Fruit fly (Drosophila melanogaster): ENCODE data around the gene CG4678.

CG4678 gene

dm6 chrX:16650078-16651063 lies 45.6 kb upstream of the CG4678 start (continued):
- TF ChIP-seq odd (GFP tag; optimal IDR thresholded peaks at IDR 0.05), result no peak
- TF ChIP-seq CG15269 (tag; optimal IDR thresholded peaks at IDR 0.05), result peak; percentile 59
- no peak for TF ChIP-seq ato (GFP tag; IDR thresholded peaks at IDR 0.05; ENCODE audit: partially characterized antibody)
- no peak for TF ChIP-seq Hr39 (optimal IDR thresholded peaks at IDR 0.05)
- TF ChIP-seq CG18011 (GFP tag; optimal IDR thresholded peaks at IDR 0.05), result no peak
- TF ChIP-seq CG15696 (tag; optimal IDR thresholded peaks at IDR 0.05), result no peak
- no peak for TF ChIP-seq sd (tag; optimal IDR thresholded peaks at IDR 0.05)
- TF ChIP-seq mirr (GFP tag; optimal IDR thresholded peaks at IDR 0.05), result no peak
- TF ChIP-seq da (GFP tag; optimal IDR thresholded peaks at IDR 0.05), result no peak
- TF ChIP-seq CG10654 (GFP tag; optimal IDR thresholded peaks at IDR 0.05), result no peak
- no peak for TF ChIP-seq MBD-R2 (GFP tag; IDR thresholded peaks at IDR 0.05)
- no peak for TF ChIP-seq CG7786 (GFP tag; optimal IDR thresholded peaks at IDR 0.05)
- peak; percentile 22 for TF ChIP-seq CTCF (GFP tag; optimal IDR thresholded peaks at IDR 0.05)
- TF ChIP-seq MESR4 (GFP tag; optimal IDR thresholded peaks at IDR 0.05), result no peak
- no peak for TF ChIP-seq h (optimal IDR thresholded peaks at IDR 0.05)
- no peak for TF ChIP-seq Gsc (GFP tag; IDR thresholded peaks at IDR 0.05)
- no peak for TF ChIP-seq CG8089 (GFP tag; optimal IDR thresholded peaks at IDR 0.05)
- TF ChIP-seq HLHmδ (GFP tag; optimal IDR thresholded peaks at IDR 0.05), result no peak
- TF ChIP-seq rib (GFP tag; IDR thresholded peaks at IDR 0.05), result 0 out of 2 replicates have a peak, but pooled peaks have one; percentile 22
- TF ChIP-seq Mrtf (GFP tag; IDR thresholded peaks at IDR 0.05), result peak; percentile 66
- no peak for TF ChIP-seq gt (GFP tag; IDR thresholded peaks at IDR 0.05)
- TF ChIP-seq CG12236 (GFP tag; optimal IDR thresholded peaks at IDR 0.05), result no peak
- TF ChIP-seq Elba2 (GFP tag; optimal IDR thresholded peaks at IDR 0.05), result no peak
- no peak for TF ChIP-seq Lhr (GFP tag; optimal IDR thresholded peaks at IDR 0.05)
- peak; percentile 81; the same call in 1 of the 2 replicates for TF ChIP-seq Atf6 (GFP tag; IDR thresholded peaks at IDR 0.05)
- no peak for TF ChIP-seq Chrac-16 (GFP tag; optimal IDR thresholded peaks at IDR 0.05)
- TF ChIP-seq psq (GFP tag; optimal IDR thresholded peaks at IDR 0.05), result no peak
- peak; percentile 76 for TF ChIP-seq Dad (GFP tag; optimal IDR thresholded peaks at IDR 0.05)
- TF ChIP-seq tna (GFP tag; IDR thresholded peaks at IDR 0.05; ENCODE audit: partially characterized antibody), result no peak
- TF ChIP-seq schlank (tag; optimal IDR thresholded peaks at IDR 0.05), result peak; percentile 43
- TF ChIP-seq CG10274 (GFP tag; optimal IDR thresholded peaks at IDR 0.05), result no peak
- no peak for TF ChIP-seq CG2202 (tag; optimal IDR thresholded peaks at IDR 0.05)
- TF ChIP-seq CG9215 (GFP tag; IDR thresholded peaks at IDR 0.05), result no peak
- TF ChIP-seq peb (GFP tag; IDR thresholded peaks at IDR 0.05), result no peak
- peak; percentile 85 for TF ChIP-seq CG10366 (GFP tag; IDR thresholded peaks at IDR 0.05)
- TF ChIP-seq CG1647 (GFP tag; optimal IDR thresholded peaks at IDR 0.05), result no peak
- TF ChIP-seq cad (GFP tag; optimal IDR thresholded peaks at IDR 0.05), result no peak
- TF ChIP-seq CG2678 (tag; optimal IDR thresholded peaks at IDR 0.05), result peak; percentile 15
- TF ChIP-seq tgo (GFP tag; IDR thresholded peaks at IDR 0.05), result peak; percentile 60; the same call in 2 of the 3 replicates
- no peak for TF ChIP-seq Sry-β (GFP tag; optimal IDR thresholded peaks at IDR 0.05)
- TF ChIP-seq CG7745 (tag; optimal IDR thresholded peaks at IDR 0.05), result no peak
- TF ChIP-seq inv (GFP tag; IDR thresholded peaks at IDR 0.05; ENCODE audit: partially characterized antibody), result no peak
- no peak for TF ChIP-seq Nf-YC (tag; optimal IDR thresholded peaks at IDR 0.05)
- TF ChIP-seq CG11085 (GFP tag; IDR thresholded peaks at IDR 0.05), result no peak
- no peak for TF ChIP-seq crp (GFP tag; optimal IDR thresholded peaks at IDR 0.05)
- TF ChIP-seq Mad (GFP tag; optimal IDR thresholded peaks at IDR 0.05), result no peak
- no peak for TF ChIP-seq Max (GFP tag; optimal IDR thresholded peaks at IDR 0.05)
- peak; percentile 67 for TF ChIP-seq Hr3 (GFP tag; optimal IDR thresholded peaks at IDR 0.05)
- peak; percentile 36; the same call in 1 of the 3 replicates for TF ChIP-seq croc (GFP tag; conservative IDR thresholded peaks at IDR 0.05)
- TF ChIP-seq org-1 (GFP tag; optimal IDR thresholded peaks at IDR 0.05), result peak; percentile 57
